Worm (Caenorhabditis elegans): Measurements from ENCODE around the gene T12C9.7.

DNA sequence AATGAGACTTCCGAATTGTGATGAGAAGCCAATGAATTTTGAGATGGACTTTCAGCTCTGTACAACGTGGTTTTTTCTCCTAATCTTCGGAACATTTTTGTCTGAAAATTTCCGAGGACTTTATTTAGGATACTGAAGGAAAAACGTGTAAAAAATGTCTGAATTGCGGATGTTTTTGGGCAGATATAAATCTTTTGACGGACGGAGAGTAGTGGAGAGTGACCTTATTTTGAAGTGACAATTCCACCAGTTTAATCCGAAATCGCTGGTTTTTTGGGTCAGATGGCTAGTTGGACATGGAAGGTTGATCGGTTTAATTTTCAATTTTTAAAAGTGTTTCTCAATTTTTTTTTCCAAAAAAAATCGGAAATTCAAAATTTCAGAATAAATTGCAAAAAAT is 28.5 kb upstream of the T12C9.7 start, which contains the start of gene T05C1.3:
- TF ChIP-seq lin-39 (tag; optimal IDR thresholded peaks at IDR 0.05) (no peak), ztf-11 (tag; optimal IDR thresholded peaks at IDR 0.05) (no peak), elt-1 (tag; optimal IDR thresholded peaks at IDR 0.05) (no peak)
